Worm (Caenorhabditis elegans) whole organism, L1 larva: ENCODE data around the gene F08D12.4.

Experiments used
- ama-1 ChIP-seq: fragments of 150-350 bp; optimal IDR thresholded peaks from 2 replicates; lab custom pipeline; 2014
- ceh-63 ChIP-seq: fragments of 200-800 bp; sonication (Bioruptor generic); optimal IDR thresholded peaks from 2 replicates; lab custom pipeline; 2018; ENCODE audit warnings: mild to moderate bottlenecking, missing genetic modification characterization, missing compliant biosample characterization
- ceh-8 ChIP-seq: fragments of 200-800 bp; sonication (Bioruptor generic); optimal IDR thresholded peaks from 2 replicates; lab custom pipeline; 2018; ENCODE audit warnings: mild to moderate bottlenecking, missing genetic modification characterization, moderate library complexity, missing compliant biosample characterization
- ceh-82 ChIP-seq, 3 experiments: fragments of 150-350 bp in 1 of 3; sonication (generic microtip) in 2 of 3; optimal IDR thresholded peaks; 2 replicates each; lab custom pipeline; 2014 to 2017; ENCODE audit warnings: missing biosample characterization in 3 of 3, missing genetic modification characterization in 3 of 3
- ceh-90 ChIP-seq: sonication (generic microtip); optimal IDR thresholded peaks from 2 replicates; lab custom pipeline; 2016; ENCODE audit warnings: missing genetic modification characterization, missing compliant biosample characterization
- ces-1 ChIP-seq: fragments of 150-350 bp; optimal IDR thresholded peaks from 2 replicates; lab custom pipeline; 2014; ENCODE audit warnings: missing biosample characterization, missing genetic modification reagents, missing genetic modification characterization
- dsc-1 ChIP-seq: sonication (generic microtip); optimal IDR thresholded peaks from 2 replicates; lab custom pipeline; 2016; ENCODE audit warnings: mild to moderate bottlenecking, missing genetic modification characterization, missing compliant biosample characterization
- efl-1 ChIP-seq, 4 experiments: fragments of 150-350 bp; optimal IDR thresholded peaks in 3 of 4; peaks in 1 of 4; 1 replicate in 1 of 4; 2 replicates in 3 of 4; lab custom pipeline; 2014; ENCODE audit warnings: missing biosample characterization in 2 of 4, missing genetic modification characterization in 2 of 4, missing genetic modification reagents in 2 of 4
- elt-2 ChIP-seq: sonication (generic microtip); optimal IDR thresholded peaks from 2 replicates; lab custom pipeline; 2016; ENCODE audit warnings: missing genetic modification characterization, mild to moderate bottlenecking, inconsistent platforms, missing compliant biosample characterization, missing genetic modification reagents
- elt-3 ChIP-seq, 6 experiments: fragments of 150-350 bp in 1 of 6; sonication (generic microtip); optimal IDR thresholded peaks; 2 replicates each; lab custom pipeline; 2017 to 2018; ENCODE audit warnings: missing biosample characterization in 6 of 6, missing genetic modification characterization in 6 of 6, inconsistent platforms in 1 of 6
- ets-5 ChIP-seq: fragments of 200-800 bp; sonication (Bioruptor generic); IDR thresholded peaks from 2 replicates; pipeline ENCODE4 v1.3.6; 2022; ENCODE audit warnings: missing genetic modification characterization, missing compliant biosample characterization
- hpl-2 ChIP-seq: fragments of 150-350 bp; optimal IDR thresholded peaks from 2 replicates; lab custom pipeline; 2014; ENCODE audit warnings: missing biosample characterization, missing genetic modification reagents, missing genetic modification characterization
- jun-1 ChIP-seq: fragments of 150-350 bp; optimal IDR thresholded peaks from 2 replicates; lab custom pipeline; 2014; ENCODE audit warnings: missing biosample characterization, missing genetic modification reagents, missing genetic modification characterization
- lin-13 ChIP-seq: fragments of 150-350 bp; optimal IDR thresholded peaks from 2 replicates; lab custom pipeline; 2014; ENCODE audit warnings: missing biosample characterization, missing genetic modification reagents, missing genetic modification characterization
- lin-15B ChIP-seq: fragments of 150-350 bp; sonication (generic microtip); optimal IDR thresholded peaks from 3 replicates; lab custom pipeline; 2014; ENCODE audit warnings: missing biosample characterization, missing genetic modification characterization
- lsy-2 ChIP-seq, 2 experiments: fragments of 150-350 bp; optimal IDR thresholded peaks; 2 replicates each; lab custom pipeline; 2014; ENCODE audit warnings: missing biosample characterization in 2 of 2, missing genetic modification characterization in 2 of 2
- mdl-1 ChIP-seq, 2 experiments: fragments of 150-350 bp; optimal IDR thresholded peaks; 2 replicates each; lab custom pipeline; 2014 to 2017; ENCODE audit warnings: missing biosample characterization in 2 of 2, missing genetic modification characterization in 2 of 2, inconsistent platforms in 1 of 2
- mep-1 ChIP-seq: fragments of 150-350 bp; optimal IDR thresholded peaks from 2 replicates; lab custom pipeline; 2014; ENCODE audit warnings: missing biosample characterization, missing genetic modification characterization
- nhr-11 ChIP-seq: fragments of 150-350 bp; optimal IDR thresholded peaks from 2 replicates; lab custom pipeline; 2014; ENCODE audit warnings: missing biosample characterization, missing genetic modification characterization
- nhr-12 ChIP-seq: sonication (generic microtip); optimal IDR thresholded peaks from 2 replicates; lab custom pipeline; 2017; ENCODE audit warnings: missing biosample characterization, missing genetic modification characterization
- nhr-19 ChIP-seq: fragments of 200-800 bp; sonication (Bioruptor generic); conservative IDR thresholded peaks from 2 replicates; pipeline ENCODE4 v1.3.6; 2022; ENCODE audit warnings: missing genetic modification characterization, missing compliant biosample characterization
- nhr-20 ChIP-seq: sonication (generic microtip); optimal IDR thresholded peaks from 2 replicates; lab custom pipeline; 2016; ENCODE audit warnings: mild to moderate bottlenecking, missing genetic modification characterization, missing compliant biosample characterization
- nhr-28 ChIP-seq: fragments of 150-350 bp; optimal IDR thresholded peaks from 2 replicates; lab custom pipeline; 2014; ENCODE audit warnings: missing biosample characterization, missing genetic modification characterization
- nhr-47 ChIP-seq: sonication (generic microtip); optimal IDR thresholded peaks from 2 replicates; lab custom pipeline; 2016; ENCODE audit warnings: mild to moderate bottlenecking, missing genetic modification characterization, moderate library complexity, missing compliant biosample characterization
- nhr-77 ChIP-seq: fragments of 150-350 bp; optimal IDR thresholded peaks from 2 replicates; lab custom pipeline; 2014; ENCODE audit warnings: missing biosample characterization, missing genetic modification characterization
- nhr-85 ChIP-seq: sonication (generic microtip); peaks from one replicate; lab custom pipeline; 2016; ENCODE audit warnings: missing genetic modification characterization, inconsistent platforms, missing compliant biosample characterization
- nhr-90 ChIP-seq: sonication (generic microtip); optimal IDR thresholded peaks from 2 replicates; lab custom pipeline; 2016; ENCODE audit warnings: mild to moderate bottlenecking, missing genetic modification characterization, missing compliant biosample characterization; ENCODE audit not compliant: poor library complexity
- pqm-1 ChIP-seq: sonication (generic microtip); optimal IDR thresholded peaks from 3 replicates; lab custom pipeline; 2017; ENCODE audit warnings: missing biosample characterization, missing genetic modification characterization
- rnt-1 ChIP-seq: sonication (generic microtip); optimal IDR thresholded peaks from 2 replicates; lab custom pipeline; 2016; ENCODE audit warnings: mild to moderate bottlenecking, missing genetic modification characterization, moderate library complexity, missing compliant biosample characterization
- snpc-4 ChIP-seq: fragments of 150-350 bp; optimal IDR thresholded peaks from 2 replicates; lab custom pipeline; 2014; ENCODE audit warnings: missing biosample characterization, missing genetic modification characterization
- snu-23 ChIP-seq: sonication (generic microtip); optimal IDR thresholded peaks from 2 replicates; lab custom pipeline; 2016; ENCODE audit warnings: missing genetic modification characterization, missing compliant biosample characterization
- swsn-7 ChIP-seq: sonication (generic microtip); optimal IDR thresholded peaks from 2 replicates; lab custom pipeline; 2016; ENCODE audit warnings: missing genetic modification characterization, missing compliant biosample characterization
- tbx-2 ChIP-seq: sonication (generic microtip); optimal IDR thresholded peaks from 2 replicates; lab custom pipeline; 2016; ENCODE audit warnings: missing genetic modification characterization, missing compliant biosample characterization
- unc-130 ChIP-seq: fragments of 150-350 bp; optimal IDR thresholded peaks from 2 replicates; lab custom pipeline; 2017; ENCODE audit warnings: missing biosample characterization, missing genetic modification characterization, inconsistent platforms
- unc-62 ChIP-seq: fragments of 150-350 bp; optimal IDR thresholded peaks from 2 replicates; lab custom pipeline; 2014; ENCODE audit warnings: missing biosample characterization, missing genetic modification reagents, missing genetic modification characterization
- unc-98 ChIP-seq: fragments of 200-800 bp; sonication (Bioruptor generic); IDR thresholded peaks from 2 replicates; pipeline ENCODE4 v1.3.6; 2022; ENCODE audit warnings: missing genetic modification characterization, missing compliant biosample characterization
- vab-15 ChIP-seq: sonication (generic microtip); optimal IDR thresholded peaks from 2 replicates; lab custom pipeline; 2017; ENCODE audit warnings: missing genotype, mild to moderate bottlenecking, missing genetic modification characterization, missing compliant biosample characterization
- zag-1 ChIP-seq: fragments of 150-350 bp; optimal IDR thresholded peaks from 2 replicates; lab custom pipeline; 2014; ENCODE audit warnings: missing biosample characterization, missing genetic modification characterization
- ztf-4 ChIP-seq: fragments of 150-350 bp; optimal IDR thresholded peaks from 2 replicates; lab custom pipeline; 2014; ENCODE audit warnings: missing biosample characterization, missing genetic modification characterization

Gene F08D12.4

ce11 chrII:2800550-2801233, 22.7 kb downstream of the F08D12.4 start, which contains the start of gene nhr-119 (continued):
- TF ChIP-seq nhr-85 (tag; lab: Kevin White, UChicago), result peak; percentile 98
- TF ChIP-seq mdl-1 (tag; optimal IDR thresholded peaks at IDR 0.05; lab: Kevin White, UChicago), result peak in 1 of 2 experiments; percentile 71
- TF ChIP-seq lin-13, result peak; percentile 26
- peak; percentile 86 for TF ChIP-seq nhr-11 (tag; lab: Kevin White, UChicago)
- no peak for TF ChIP-seq ets-5 (GFP tag; lab: Robert Waterston, UW)
- peak; percentile 61 to 65 for TF ChIP-seq efl-1 (optimal IDR thresholded peaks at IDR 0.05; lab: Kevin White, UChicago)
- TF ChIP-seq efl-1 (GFP tag; optimal IDR thresholded peaks at IDR 0.05 in 1 of 2; lab: Kevin White, UChicago), result peak; percentile 23 to 95
- TF ChIP-seq elt-3 (tag; optimal IDR thresholded peaks at IDR 0.05; lab: Kevin White, UChicago), result peak in 3 of 6 experiments; percentile 91 to 99 (median 91)
- TF ChIP-seq snpc-4 (tag; lab: Kevin White, UChicago), result no peak
- no peak for TF ChIP-seq ceh-8
- peak; percentile 77 for TF ChIP-seq nhr-47 (tag; lab: Kevin White, UChicago)
- peak; percentile 85 for TF ChIP-seq nhr-19 (GFP tag; lab: Robert Waterston, UW)
- TF ChIP-seq lsy-2 (tag; optimal IDR thresholded peaks at IDR 0.05; lab: Kevin White, UChicago), result peak; percentile 69 to 74
- TF ChIP-seq nhr-20 (tag; lab: Kevin White, UChicago), result peak; percentile 90
- TF ChIP-seq rnt-1, result peak; percentile 87
- peak; percentile 48 for TF ChIP-seq unc-130 (tag; lab: Kevin White, UChicago)
- TF ChIP-seq dsc-1 (tag; lab: Kevin White, UChicago), result no peak
- peak; percentile 83 for TF ChIP-seq snu-23
- TF ChIP-seq ceh-82 (tag; optimal IDR thresholded peaks at IDR 0.05; lab: Kevin White, UChicago), result no peak
- TF ChIP-seq mep-1 (tag; lab: Kevin White, UChicago), result peak; percentile 52
- TF ChIP-seq ztf-4 (tag; lab: Kevin White, UChicago), result peak; percentile 40
- TF ChIP-seq swsn-7 (tag; lab: Kevin White, UChicago), result peak; percentile 66
- no peak for TF ChIP-seq ceh-63
- TF ChIP-seq nhr-90 (tag; lab: Kevin White, UChicago), result peak; percentile 87
- TF ChIP-seq elt-2, result peak; percentile 95
- TF ChIP-seq tbx-2 (tag; lab: Kevin White, UChicago), result peak; percentile 77

ce11 chrII:2801764-2802163, 23.8 kb downstream of the F08D12.4 start:
- TF ChIP-seq unc-62 (GFP tag; lab: Kevin White, UChicago) (no peak), nhr-28 (tag; lab: Kevin White, UChicago) (no peak), jun-1 (tag; lab: Kevin White, UChicago) (no peak), ama-1 (lab: Kevin White, UChicago) (no peak), nhr-77 (tag; lab: Kevin White, UChicago) (no peak), zag-1 (no peak), hpl-2 (GFP tag; lab: Kevin White, UChicago) (no peak), vab-15 (tag; lab: Kevin White, UChicago) (no peak), nhr-12 (tag; lab: Kevin White, UChicago) (no peak), pqm-1 (no peak), unc-98 (GFP tag; lab: Robert Waterston, UW) (no peak), dsc-1 (tag; lab: Kevin White, UChicago) (no peak), ceh-90 (tag; lab: Kevin White, UChicago) (no peak), ces-1 (GFP tag; lab: Kevin White, UChicago) (no peak), lin-15B (tag; lab: Kevin White, UChicago) (no peak)
